Fruit fly (Drosophila melanogaster) whole organism, wandering third instar larva: ENCODE results near the gene okr.
A peak's percentile ranks its signal among the peaks of the same experiment; 100 is the strongest.

Source experiments
- Abd-B ChIP-seq: fragments of >200 bp; optimal IDR thresholded peaks from 2 replicates; lab custom pipeline; 2017; ENCODE audit warnings: missing biosample characterization, missing genetic modification characterization
- CG32264 ChIP-seq: fragments of 200-800 bp; sonication (Bioruptor generic); optimal IDR thresholded peaks from 2 replicates; lab custom pipeline; 2016; ENCODE audit warnings: missing biosample characterization, missing genetic modification characterization
- CG9705 ChIP-seq: fragments of 200-800 bp; sonication (Bioruptor generic); optimal IDR thresholded peaks from 2 replicates; lab custom pipeline; 2018; ENCODE audit warnings: missing biosample characterization, mild to moderate bottlenecking, missing genetic modification characterization
- Dfd ChIP-seq: fragments of >200 bp; optimal IDR thresholded peaks from 2 replicates; lab custom pipeline; 2017; ENCODE audit warnings: missing biosample characterization, missing genetic modification characterization
- Dif ChIP-seq: fragments of 200-275, 200-300 bp; sonication (Bioruptor generic); optimal IDR thresholded peaks from 2 replicates; lab custom pipeline; 2018; ENCODE audit warnings: missing biosample characterization, missing genetic modification characterization; ENCODE audit not compliant: partially characterized antibody
- HLH106 ChIP-seq: fragments of 200-800 bp; optimal IDR thresholded peaks from 3 replicates; lab custom pipeline; 2019; ENCODE audit warnings: missing biosample characterization, mild to moderate bottlenecking, missing genetic modification characterization, moderate library complexity
- Hnf4 ChIP-seq: fragments of 200-800 bp; sonication (Bioruptor generic); optimal IDR thresholded peaks from 2 replicates; lab custom pipeline; 2016; ENCODE audit warnings: missing biosample characterization, mild to moderate bottlenecking, missing genetic modification characterization
- Hr83 ChIP-seq: fragments of 200-300 bp; sonication (Bioruptor generic); optimal IDR thresholded peaks from 2 replicates; lab custom pipeline; 2016; ENCODE audit warnings: missing biosample characterization, mild to moderate bottlenecking, missing genetic modification characterization, moderate library complexity; ENCODE audit not compliant: poor library complexity, severe bottlenecking
- Jra ChIP-seq: sonication (Bioruptor generic); optimal IDR thresholded peaks from 2 replicates; lab custom pipeline; 2016; ENCODE audit warnings: missing biosample characterization, missing genetic modification characterization
- Mio ChIP-seq: sonication (Bioruptor generic); optimal IDR thresholded peaks from 2 replicates; lab custom pipeline; 2016; ENCODE audit warnings: missing biosample characterization, missing genetic modification characterization
- Myc ChIP-seq: fragments of >200 bp; optimal IDR thresholded peaks from 2 replicates; lab custom pipeline; 2017
- OdsH ChIP-seq: fragments of 200-800 bp; sonication (Bioruptor generic); optimal IDR thresholded peaks from 2 replicates; lab custom pipeline; 2016; ENCODE audit warnings: missing biosample characterization, mild to moderate bottlenecking, missing genetic modification characterization
- Rel ChIP-seq, 2 experiments: fragments of 200-800 bp; sonication (Bioruptor generic) in 1 of 2; optimal IDR thresholded peaks; 2 replicates in 1 of 2; 3 replicates in 1 of 2; lab custom pipeline; 2016 to 2019; ENCODE audit warnings: mild to moderate bottlenecking in 2 of 2, missing biosample characterization in 2 of 2, missing genetic modification characterization in 2 of 2, moderate library complexity in 1 of 2
- Sp1 ChIP-seq: fragments of 200-800 bp; sonication (Bioruptor generic); optimal IDR thresholded peaks from 3 replicates; lab custom pipeline; 2019; ENCODE audit warnings: missing biosample characterization, mild to moderate bottlenecking, missing genetic modification characterization, moderate library complexity
- Vsx2 ChIP-seq: fragments of 200-300, 225-300 bp; sonication (Bioruptor generic); optimal IDR thresholded peaks from 2 replicates; lab custom pipeline; 2018; ENCODE audit warnings: missing biosample characterization, missing genetic modification characterization; ENCODE audit not compliant: partially characterized antibody
- br ChIP-seq: fragments of 200-800 bp; sonication (Bioruptor generic); optimal IDR thresholded peaks from 2 replicates; lab custom pipeline; 2016; ENCODE audit warnings: missing biosample characterization, missing genetic modification characterization
- brk ChIP-seq: fragments of 200-800 bp; sonication (Bioruptor generic); optimal IDR thresholded peaks from 2 replicates; lab custom pipeline; 2016; ENCODE audit warnings: missing biosample characterization, mild to moderate bottlenecking, missing genetic modification characterization
- dl ChIP-seq, 2 experiments: fragments of 175-275, 200-275 bp in 1 of 2; fragments of 200-275 bp in 1 of 2; sonication (Bioruptor generic); optimal IDR thresholded peaks; lab custom pipeline; 2018; ENCODE audit warnings: mild to moderate bottlenecking in 2 of 2, missing biosample characterization in 2 of 2, missing genetic modification characterization in 2 of 2, moderate library complexity in 2 of 2; ENCODE audit not compliant: partially characterized antibody in 2 of 2, insufficient read depth in 1 of 2
- dmrt93B ChIP-seq: fragments of 200-800 bp; sonication (Bioruptor generic); optimal IDR thresholded peaks from 2 replicates; lab custom pipeline; 2018; ENCODE audit warnings: missing biosample characterization, mild to moderate bottlenecking, missing genetic modification characterization
- dsf ChIP-seq: sonication (Bioruptor generic); optimal IDR thresholded peaks from 2 replicates; lab custom pipeline; 2016; ENCODE audit warnings: missing biosample characterization, missing genetic modification characterization, borderline replicate concordance
- ey ChIP-seq: fragments of 200-800 bp; sonication (Bioruptor generic); optimal IDR thresholded peaks from 2 replicates; lab custom pipeline; 2016; ENCODE audit warnings: missing biosample characterization, missing genetic modification characterization
- foxo ChIP-seq, 2 experiments: fragments of 200-800 bp; sonication (Bioruptor generic); optimal IDR thresholded peaks; 2 replicates in 1 of 2; 3 replicates in 1 of 2; lab custom pipeline; 2016 to 2017; ENCODE audit warnings: missing biosample characterization in 2 of 2, missing genetic modification characterization in 2 of 2
- fru ChIP-seq: fragments of 200-800 bp; sonication (Bioruptor generic); optimal IDR thresholded peaks from 3 replicates; lab custom pipeline; 2016; ENCODE audit warnings: missing biosample characterization, mild to moderate bottlenecking, missing genetic modification characterization
- h ChIP-seq: fragments of 200-800 bp; sonication (Bioruptor generic); optimal IDR thresholded peaks from 3 replicates; lab custom pipeline; 2016; ENCODE audit warnings: missing biosample characterization, mild to moderate bottlenecking, missing genetic modification characterization
- jim ChIP-seq: fragments of 175-275, 200-325 bp; sonication (Bioruptor generic); optimal IDR thresholded peaks from 2 replicates; lab custom pipeline; 2016; ENCODE audit warnings: missing biosample characterization, mild to moderate bottlenecking, missing genetic modification characterization
- psq ChIP-seq: fragments of 200-800 bp; sonication (Bioruptor generic); optimal IDR thresholded peaks from 3 replicates; lab custom pipeline; 2017; ENCODE audit warnings: missing biosample characterization, mild to moderate bottlenecking, missing genetic modification characterization, moderate library complexity
- rgr ChIP-seq: fragments of 200-800 bp; sonication (Bioruptor generic); optimal IDR thresholded peaks from 3 replicates; lab custom pipeline; 2016; ENCODE audit warnings: missing biosample characterization, mild to moderate bottlenecking, missing genetic modification characterization
- sage ChIP-seq: fragments of 200-800 bp; sonication (Bioruptor generic); optimal IDR thresholded peaks from 2 replicates; lab custom pipeline; 2016; ENCODE audit warnings: missing biosample characterization, mild to moderate bottlenecking, missing genetic modification characterization
- sv ChIP-seq: fragments of 200-800 bp; sonication (Bioruptor generic); optimal IDR thresholded peaks from 3 replicates; lab custom pipeline; 2016; ENCODE audit warnings: missing biosample characterization, missing genetic modification characterization
- usp ChIP-seq: fragments of >200 bp; optimal IDR thresholded peaks from 2 replicates; lab custom pipeline; 2017; ENCODE audit warnings: missing biosample characterization, missing genetic modification characterization
- woc ChIP-seq: sonication (Bioruptor generic); optimal IDR thresholded peaks from 2 replicates; lab custom pipeline; 2016; ENCODE audit warnings: missing biosample characterization, mild to moderate bottlenecking, missing genetic modification characterization

Gene okr

dm6 chr2L:2969438-2969837 lies 23.1 kb downstream of the okr start, which contains the start of gene Ts:
Ts (minus strand) TSS chr2L:2969638.
- TF ChIP-seq Vsx2 (no peak), brk (GFP tag; lab: Kevin White, UChicago) (no peak), sv (GFP tag; lab: Kevin White, UChicago) (no peak), Hr83 (GFP tag; lab: Kevin White, UChicago) (no peak), woc (GFP tag; lab: Kevin White, UChicago) (no peak), foxo (GFP tag; optimal IDR thresholded peaks at IDR 0.05; lab: Kevin White, UChicago) (no peak)
- TF ChIP-seq, all 38 proteins: peak for 0

DNA sequence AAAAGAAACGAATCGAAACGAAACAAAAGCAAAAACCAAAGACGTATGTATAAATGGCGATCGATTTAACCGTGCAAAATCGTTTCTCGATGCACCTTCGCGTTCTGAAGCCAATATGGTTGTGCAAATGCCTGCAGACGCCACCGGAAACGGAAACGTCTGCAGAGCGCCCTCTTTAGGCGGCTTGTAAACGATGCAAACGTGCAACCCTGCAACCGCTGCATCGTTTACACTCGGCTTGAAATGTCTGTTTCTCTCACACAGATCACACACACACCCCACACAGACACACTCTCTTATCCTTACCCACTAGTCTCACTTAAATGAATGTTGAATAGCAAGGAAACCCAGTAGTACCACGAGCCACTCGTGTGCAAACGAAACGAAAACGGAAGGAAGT lies 25.6 kb downstream of the okr start:
- no peak for TF ChIP-seq dl (GFP tag; optimal IDR thresholded peaks at IDR 0.05; lab: Kevin White, UChicago; ENCODE audit: insufficient read depth in 1 of 2, partially characterized antibody in 2 of 2)

DNA sequence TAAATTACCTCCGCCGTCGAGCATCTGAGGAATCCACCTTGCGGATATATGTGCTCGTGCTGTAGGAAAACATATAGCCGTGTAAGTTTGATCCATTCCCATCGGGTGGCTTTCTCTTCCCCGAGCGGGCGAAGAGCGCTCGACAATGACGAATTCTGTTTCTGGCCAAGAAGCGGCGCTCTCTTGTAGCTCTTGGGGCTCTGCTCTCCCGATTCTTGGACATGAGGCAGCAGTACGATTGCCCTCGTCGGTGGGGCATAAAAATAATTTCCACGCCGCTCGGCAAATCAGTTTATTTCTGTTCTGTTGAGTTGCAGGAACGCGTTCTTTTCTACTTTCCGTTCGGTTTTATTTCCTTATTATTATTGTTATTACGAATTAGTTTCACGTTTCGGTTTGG lies 33.7 kb downstream of the okr start:
- TF ChIP-seq psq (GFP tag; lab: Kevin White, UChicago), result no peak
- TF ChIP-seq dl (GFP tag; optimal IDR thresholded peaks at IDR 0.05; lab: Kevin White, UChicago; ENCODE audit: insufficient read depth in 1 of 2, partially characterized antibody in 2 of 2), result peak; percentile 4 to 11

DNA sequence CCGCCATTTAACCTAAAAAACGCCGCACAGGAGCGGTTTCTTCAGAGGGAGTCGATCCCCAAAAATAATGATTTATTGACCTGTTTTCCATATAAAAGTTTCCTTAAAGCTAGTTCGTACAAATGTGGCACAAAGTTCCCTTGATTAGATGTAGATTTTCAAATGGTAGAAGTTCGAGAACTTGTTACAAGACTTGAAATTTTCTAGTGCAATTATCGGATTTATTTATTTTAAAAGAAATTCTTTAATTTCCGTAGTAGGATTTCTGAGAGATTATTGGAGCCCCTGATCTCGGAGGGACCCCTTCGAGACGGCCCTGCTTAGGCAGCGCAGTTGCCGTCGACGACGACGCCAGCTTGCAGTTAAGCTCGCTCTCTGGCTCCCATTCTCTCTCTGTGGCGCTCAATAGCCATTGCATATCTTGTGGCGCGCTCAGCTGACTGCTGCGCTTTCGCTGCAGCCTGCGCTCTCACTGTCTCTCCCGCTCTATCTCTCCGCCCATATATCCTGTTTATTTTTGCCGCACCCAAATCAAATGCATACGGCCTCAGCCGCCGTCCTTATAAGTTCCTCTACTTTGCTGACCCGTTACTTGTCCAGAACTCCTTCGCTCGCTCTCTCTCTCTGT lies 34.9 kb downstream of the okr start:
- TF ChIP-seq rgr (GFP tag; lab: Kevin White, UChicago) (peak; percentile 79), HLH106 (tag; lab: Kevin White, UChicago) (peak; percentile 92), Sp1 (GFP tag; lab: Kevin White, UChicago) (peak; percentile 89), dl (GFP tag; optimal IDR thresholded peaks at IDR 0.05; lab: Kevin White, UChicago; ENCODE audit: insufficient read depth in 1 of 2, partially characterized antibody in 2 of 2) (no peak), Abd-B (no peak), Jra (GFP tag; lab: Kevin White, UChicago) (peak; percentile 36), jim (GFP tag; lab: Kevin White, UChicago) (no peak), Hr83 (GFP tag; lab: Kevin White, UChicago) (no peak), foxo (GFP tag; optimal IDR thresholded peaks at IDR 0.05; lab: Kevin White, UChicago) (peak in 1 of 2 experiments; percentile 89), ey (GFP tag; lab: Kevin White, UChicago) (peak; percentile 88), CG32264 (GFP tag; lab: Kevin White, UChicago) (peak; percentile 60), Mio (GFP tag; lab: Kevin White, UChicago) (peak; percentile 1), dsf (GFP tag; lab: Kevin White, UChicago) (no peak), woc (GFP tag; lab: Kevin White, UChicago) (peak; percentile 80), CG9705 (GFP tag; lab: Kevin White, UChicago) (peak; percentile 79), dmrt93B (GFP tag; lab: Kevin White, UChicago) (peak; percentile 90), OdsH (GFP tag; lab: Kevin White, UChicago) (peak; percentile 82), psq (GFP tag; lab: Kevin White, UChicago) (peak; percentile 74), sage (peak; percentile 59), Hnf4 (GFP tag; lab: Kevin White, UChicago) (peak; percentile 76), h (peak; percentile 89), fru (GFP tag; lab: Kevin White, UChicago) (peak; percentile 91), br (GFP tag; lab: Kevin White, UChicago) (peak; percentile 86), Dif (peak; percentile 61)

DNA sequence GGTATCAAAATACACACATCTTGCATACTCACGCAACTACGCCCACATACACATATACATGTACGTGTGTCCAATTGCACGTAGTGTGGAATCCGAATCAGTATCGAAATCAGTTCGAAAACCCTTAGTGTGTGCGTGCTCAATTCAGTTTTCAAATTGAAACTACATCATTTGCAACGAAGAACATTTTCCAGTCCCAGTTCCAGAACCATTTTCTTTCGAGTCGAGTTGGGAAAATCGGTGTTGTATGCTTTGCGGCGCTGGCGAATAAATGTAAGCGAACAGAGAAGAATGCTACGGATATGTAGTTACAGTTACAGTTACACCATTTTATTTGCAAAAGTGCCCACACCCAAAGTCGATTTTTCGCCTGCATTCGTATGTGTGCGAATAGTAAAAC lies 35.6 kb downstream of the okr start:
- TF ChIP-seq brk (GFP tag; lab: Kevin White, UChicago) (no peak), usp (GFP tag; lab: Kevin White, UChicago) (no peak), Rel (GFP tag; optimal IDR thresholded peaks at IDR 0.05; lab: Kevin White, UChicago) (no peak), Rel (tag; optimal IDR thresholded peaks at IDR 0.05; lab: Kevin White, UChicago) (no peak), Dfd (GFP tag; lab: Kevin White, UChicago) (no peak), Myc (lab: Kevin White, UChicago) (peak; percentile 27)
- TF ChIP-seq, all 38 proteins: peak for 1
